Fruit fly (Drosophila melanogaster): Measurements from ENCODE around the gene CG15296.

The CG15296 gene

DNA sequence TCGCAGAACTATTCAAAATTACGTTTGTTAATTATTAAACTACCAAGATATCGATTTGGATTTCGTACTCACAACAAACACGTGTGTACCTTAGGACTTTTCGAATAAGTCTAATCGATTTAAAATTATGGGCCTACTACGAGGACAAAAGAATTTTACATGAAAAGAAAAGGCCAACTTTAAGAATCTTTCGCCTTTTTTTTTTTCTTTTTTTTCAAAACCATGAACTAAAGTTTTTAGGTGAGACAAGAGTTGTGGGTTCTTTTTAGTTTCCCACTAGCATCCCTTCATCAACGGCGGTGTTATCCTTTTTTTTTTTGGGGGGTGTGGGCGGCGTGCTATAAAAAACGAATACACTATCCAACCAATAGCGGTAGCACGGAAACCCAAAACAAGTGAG, at the start of gene CG15296:
TSS of gene CG15296 (minus strand) at position 101 of the 400 bp plus-strand sequence.
- TF ChIP-seq OdsH (GFP tag; optimal IDR thresholded peaks at IDR 0.05) (no peak), Vsx2 (GFP tag; optimal IDR thresholded peaks at IDR 0.05; ENCODE audit: partially characterized antibody) (no peak), h (GFP tag; optimal IDR thresholded peaks at IDR 0.05) (no peak), dmrt93B (GFP tag; optimal IDR thresholded peaks at IDR 0.05) (no peak), Dfd (GFP tag; optimal IDR thresholded peaks at IDR 0.05) (no peak), usp (GFP tag; optimal IDR thresholded peaks at IDR 0.05) (no peak), Hr83 (GFP tag; optimal IDR thresholded peaks at IDR 0.05; ENCODE audit: poor library complexity, severe bottlenecking) (no peak), Myc (optimal IDR thresholded peaks at IDR 0.05) (no peak), brk (GFP tag; optimal IDR thresholded peaks at IDR 0.05) (no peak), dsf (GFP tag; optimal IDR thresholded peaks at IDR 0.05; ENCODE audit: borderline replicate concordance) (no peak)

DNA sequence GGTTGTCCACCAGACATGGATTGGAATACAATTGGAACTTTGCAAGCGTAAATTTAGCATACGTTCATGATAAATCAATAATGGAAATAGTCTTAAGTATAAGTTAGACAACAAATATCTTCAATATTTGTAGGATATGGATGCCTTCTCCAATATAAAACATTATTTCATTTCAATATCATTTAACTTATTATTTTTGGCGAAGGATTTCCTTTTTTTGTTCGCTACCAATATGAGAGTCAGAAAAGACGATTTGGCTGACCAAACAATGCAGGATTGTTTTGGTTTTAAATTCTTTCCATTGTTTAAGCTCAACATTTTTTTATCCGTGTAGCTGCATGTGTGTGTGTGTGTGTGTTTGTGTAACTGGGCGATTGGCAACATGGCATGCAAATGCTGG, 48.8 kb upstream of the CG15296 start:
- no peak for TF ChIP-seq Myc (optimal IDR thresholded peaks at IDR 0.05)
- peak in 1 of 2 experiments; percentile 7 for TF ChIP-seq foxo (GFP tag; optimal IDR thresholded peaks at IDR 0.05)

DNA sequence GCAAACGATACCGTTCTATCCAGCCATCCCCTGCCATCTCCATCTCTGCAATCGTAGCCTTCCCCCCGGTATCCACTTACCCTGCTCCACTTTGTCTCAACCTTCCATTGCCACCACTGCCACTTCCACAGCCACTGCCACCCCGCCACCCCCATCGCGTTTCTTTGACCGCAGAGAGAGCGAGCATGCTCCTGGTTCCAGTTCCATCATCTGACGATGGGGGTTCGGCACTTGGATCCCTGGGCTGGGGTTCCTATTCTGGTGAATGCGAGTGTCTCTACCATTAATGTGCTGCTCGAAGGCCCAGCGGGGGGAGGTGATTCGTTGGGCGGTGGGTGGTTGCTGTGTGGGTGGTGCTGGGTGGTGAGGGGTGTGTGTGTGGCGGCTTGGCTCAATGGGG, 47.2 kb upstream of the CG15296 start:
- TF ChIP-seq GATAd (GFP tag; optimal IDR thresholded peaks at IDR 0.05) (no peak), woc (GFP tag; optimal IDR thresholded peaks at IDR 0.05) (no peak), dmrt93B (GFP tag; optimal IDR thresholded peaks at IDR 0.05) (no peak), Dfd (GFP tag; optimal IDR thresholded peaks at IDR 0.05) (no peak), lola (GFP tag; optimal IDR thresholded peaks at IDR 0.05) (no peak), ey (GFP tag; optimal IDR thresholded peaks at IDR 0.05) (no peak), usp (GFP tag; optimal IDR thresholded peaks at IDR 0.05) (no peak), jim (GFP tag; optimal IDR thresholded peaks at IDR 0.05) (no peak), Abd-B (GFP tag; optimal IDR thresholded peaks at IDR 0.05) (no peak), rgr (GFP tag; optimal IDR thresholded peaks at IDR 0.05) (no peak), HLH106 (tag; optimal IDR thresholded peaks at IDR 0.05) (no peak), foxo (GFP tag; optimal IDR thresholded peaks at IDR 0.05) (no peak), Myc (optimal IDR thresholded peaks at IDR 0.05) (no peak), N (GFP tag; optimal IDR thresholded peaks at IDR 0.05) (no peak)

DNA sequence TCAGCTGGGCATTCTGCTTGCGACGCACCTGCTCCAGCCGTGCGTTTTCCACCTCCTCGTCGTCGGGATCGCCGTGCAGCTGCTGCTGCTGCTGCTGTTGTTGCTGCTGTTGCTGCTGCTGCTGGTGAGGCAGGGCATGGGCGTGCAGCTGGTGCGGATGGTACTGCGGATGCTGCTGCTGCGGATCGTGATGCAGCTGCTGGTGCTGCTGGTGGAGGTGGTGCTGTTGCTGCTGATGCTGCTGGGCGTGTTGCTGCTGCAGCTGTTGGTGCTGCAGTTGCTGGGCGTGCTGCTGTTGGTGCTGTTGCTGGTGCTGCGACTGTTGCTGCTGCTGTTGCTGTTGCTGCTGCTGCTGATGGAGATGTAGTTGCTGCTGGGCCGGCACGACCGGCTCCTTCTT, 41.2 kb upstream of the CG15296 start:
- peak; percentile 93 for TF ChIP-seq Dfd (GFP tag; optimal IDR thresholded peaks at IDR 0.05)
- no peak for TF ChIP-seq Jra (GFP tag; optimal IDR thresholded peaks at IDR 0.05)

DNA sequence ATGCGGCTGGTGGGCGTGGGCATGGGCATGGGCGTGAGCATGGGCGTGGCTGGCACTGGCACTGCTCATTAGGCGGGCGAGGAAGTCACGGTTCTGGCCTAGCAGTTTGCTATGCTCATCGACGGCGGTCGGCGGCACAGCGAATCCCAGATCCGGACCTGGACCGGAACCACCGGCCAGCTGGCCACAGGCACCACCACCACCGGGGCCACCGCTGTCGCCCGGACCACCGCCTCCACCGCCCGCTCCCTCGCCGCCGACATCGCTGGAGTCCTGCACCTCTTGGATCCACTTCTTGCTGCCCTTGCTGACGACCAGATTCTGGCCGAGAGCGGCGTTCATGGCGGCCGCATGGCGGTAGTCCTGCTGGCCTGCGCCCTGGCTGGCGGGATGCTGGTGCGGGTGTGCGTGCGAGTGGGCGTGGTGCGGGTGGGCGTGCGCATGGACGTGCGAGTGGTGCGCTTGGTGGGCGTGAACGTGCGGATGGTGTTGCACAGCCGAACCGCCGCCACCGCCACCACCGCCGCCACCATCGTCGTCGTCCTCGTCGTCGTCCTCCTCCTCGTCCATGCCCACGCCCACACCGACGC, 40.6 kb upstream of the CG15296 start:
- TF ChIP-seq pan (optimal IDR thresholded peaks at IDR 0.05): peak; percentile 24
- no peak for TF ChIP-seq OdsH (GFP tag; optimal IDR thresholded peaks at IDR 0.05)
- peak; percentile 95 for TF ChIP-seq Dfd (GFP tag; optimal IDR thresholded peaks at IDR 0.05)
- no peak for TF ChIP-seq h (GFP tag; optimal IDR thresholded peaks at IDR 0.05)

DNA sequence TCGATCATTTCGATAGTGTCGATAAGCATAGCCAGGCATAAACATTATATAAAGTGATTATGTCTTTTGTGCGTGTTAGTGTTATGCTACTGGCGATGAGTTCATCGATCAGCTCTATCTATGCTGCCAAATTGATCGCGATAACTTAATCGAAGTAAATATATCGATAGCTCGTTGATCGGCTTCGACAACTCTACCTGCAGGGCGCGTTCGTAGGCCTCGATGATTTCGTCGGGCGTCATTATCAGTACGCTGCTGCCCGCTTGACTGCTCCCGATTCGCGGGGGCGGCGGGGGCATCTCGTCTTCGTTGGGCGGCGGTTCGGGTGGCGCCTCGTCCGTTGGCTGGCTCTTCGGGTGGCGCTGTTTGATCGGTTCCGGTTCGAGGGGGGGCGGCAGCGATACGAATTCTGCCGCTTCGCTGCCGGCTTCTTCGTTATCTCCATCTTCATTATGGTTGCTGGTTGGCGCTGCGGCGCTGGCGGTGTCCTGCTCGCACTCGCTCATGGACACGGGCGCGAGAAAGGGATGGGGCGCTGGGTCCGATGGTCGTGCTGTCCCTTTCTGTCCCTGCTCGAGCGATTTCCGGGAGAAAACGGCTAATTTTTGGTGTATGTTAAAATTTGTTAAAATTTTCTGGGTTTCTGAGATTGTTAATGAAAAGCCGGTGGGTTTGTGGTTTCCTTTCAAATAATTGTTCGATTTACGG, 35.8 kb upstream of the CG15296 start, which contains the start of gene CG1628:
TSS of gene CG1628 (minus strand) at position 658 of the 708 bp plus-strand sequence.
- TF ChIP-seq dmrt93B (GFP tag; optimal IDR thresholded peaks at IDR 0.05) (peak; percentile 0), foxo (GFP tag; optimal IDR thresholded peaks at IDR 0.05) (no peak), Hr83 (GFP tag; optimal IDR thresholded peaks at IDR 0.05; ENCODE audit: poor library complexity, severe bottlenecking) (no peak), tai (GFP tag; optimal IDR thresholded peaks at IDR 0.05) (no peak), Vsx2 (GFP tag; optimal IDR thresholded peaks at IDR 0.05; ENCODE audit: partially characterized antibody) (no peak)

DNA sequence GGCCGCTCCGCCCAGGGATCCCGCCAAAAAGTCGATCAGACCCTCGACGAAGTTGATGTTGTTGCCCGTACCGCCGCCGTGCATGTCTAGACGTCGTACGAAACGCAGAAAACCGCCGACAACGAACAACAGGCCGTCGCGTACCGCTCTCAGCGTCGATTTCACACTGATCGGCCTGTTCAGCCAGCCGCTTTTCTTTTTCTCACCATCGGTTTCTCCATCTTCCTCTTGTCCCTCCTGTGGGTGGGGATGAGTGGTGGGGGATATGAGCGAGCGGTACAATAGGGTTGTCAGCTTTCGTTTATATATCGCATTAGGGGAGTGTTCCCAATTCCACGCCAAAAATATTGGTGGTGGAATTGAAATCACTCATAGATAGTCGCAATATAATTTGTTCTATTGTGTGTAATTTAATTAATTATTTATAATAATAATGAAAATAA, 35.1 kb upstream of the CG15296 start:
- TF ChIP-seq Rel (GFP tag; optimal IDR thresholded peaks at IDR 0.05) (no peak), Rel (tag; optimal IDR thresholded peaks at IDR 0.05) (no peak), jim (GFP tag; optimal IDR thresholded peaks at IDR 0.05) (no peak), br (GFP tag; optimal IDR thresholded peaks at IDR 0.05) (no peak), OdsH (GFP tag; optimal IDR thresholded peaks at IDR 0.05) (no peak), HLH106 (tag; optimal IDR thresholded peaks at IDR 0.05) (peak; percentile 43), woc (GFP tag; optimal IDR thresholded peaks at IDR 0.05) (no peak), psq (GFP tag; optimal IDR thresholded peaks at IDR 0.05) (peak; percentile 28), Dfd (GFP tag; optimal IDR thresholded peaks at IDR 0.05) (no peak), Hr83 (GFP tag; optimal IDR thresholded peaks at IDR 0.05; ENCODE audit: poor library complexity, severe bottlenecking) (no peak), N (GFP tag; optimal IDR thresholded peaks at IDR 0.05) (no peak), Dif (GFP tag; optimal IDR thresholded peaks at IDR 0.05; ENCODE audit: partially characterized antibody) (no peak), sv (GFP tag; optimal IDR thresholded peaks at IDR 0.05) (no peak), usp (GFP tag; optimal IDR thresholded peaks at IDR 0.05) (no peak), rgr (GFP tag; optimal IDR thresholded peaks at IDR 0.05) (peak; percentile 44), Mio (GFP tag; optimal IDR thresholded peaks at IDR 0.05) (no peak), brk (GFP tag; optimal IDR thresholded peaks at IDR 0.05) (no peak), GATAd (GFP tag; optimal IDR thresholded peaks at IDR 0.05) (no peak), Hr78 (GFP tag; optimal IDR thresholded peaks at IDR 0.05) (no peak), CrebA (GFP tag; optimal IDR thresholded peaks at IDR 0.05; ENCODE audit: borderline replicate concordance) (no peak), ey (GFP tag; optimal IDR thresholded peaks at IDR 0.05) (no peak), Jra (GFP tag; optimal IDR thresholded peaks at IDR 0.05) (no peak), foxo (GFP tag; optimal IDR thresholded peaks at IDR 0.05) (peak in 1 of 2 experiments; percentile 32)

Data from whole organism, wandering third instar larva.